Worm (Caenorhabditis elegans) whole organism, L1 larva: ENCODE data around the gene Y37E11AR.7.

Experiments used
- C34B4.2 ChIP-seq: sonication (generic microtip); optimal IDR thresholded peaks from 2 replicates; lab custom pipeline; 2017; ENCODE audit warnings: mild to moderate bottlenecking, missing genetic modification characterization, missing compliant biosample characterization
- fkh-10 ChIP-seq: sonication (generic microtip); optimal IDR thresholded peaks from 2 replicates; lab custom pipeline; 2017; ENCODE audit warnings: missing biosample characterization, missing genetic modification reagents, missing genetic modification characterization
- lsy-2 ChIP-seq, 2 experiments: fragments of 150-350 bp; optimal IDR thresholded peaks; 2 replicates each; lab custom pipeline; 2014; ENCODE audit warnings: missing biosample characterization in 2 of 2, missing genetic modification characterization in 2 of 2
- unc-130 ChIP-seq: fragments of 150-350 bp; optimal IDR thresholded peaks from 2 replicates; lab custom pipeline; 2017; ENCODE audit warnings: missing biosample characterization, missing genetic modification characterization, inconsistent platforms

ce11 chrIV:3710737-3711136 is 44.5 kb downstream of the Y37E11AR.7 start:
- TF ChIP-seq unc-130 (tag; lab: Kevin White, UChicago) (no peak), fkh-10 (no peak), lsy-2 (tag; optimal IDR thresholded peaks at IDR 0.05; lab: Kevin White, UChicago) (no peak), C34B4.2 (tag; lab: Kevin White, UChicago) (no peak)
